Worm (Caenorhabditis elegans): ENCODE measurements around the gene col-161.

ce11 chrV:13363415-13363814 is 45.6 kb upstream of the col-161 start, which contains the start of gene srg-46:
- TF ChIP-seq cog-1 (tag; optimal IDR thresholded peaks at IDR 0.05) = no peak
- no peak for TF ChIP-seq T22C8.4 (GFP tag; IDR thresholded peaks at IDR 0.05)
- TF ChIP-seq flt-1 (GFP tag; IDR thresholded peaks at IDR 0.05) = no peak
- TF ChIP-seq tab-1 (GFP tag; IDR thresholded peaks at IDR 0.05) = no peak
- no peak for TF ChIP-seq ref-1 (GFP tag; conservative IDR thresholded peaks at IDR 0.05)
- no peak for TF ChIP-seq ztf-23 (GFP tag; IDR thresholded peaks at IDR 0.05)
